Worm (Caenorhabditis elegans) whole organism, early embryonic: Measurements from ENCODE around the gene ZK430.5.

ENCODE experiments used
- B0310.2 ChIP-seq: sonication (generic microtip); optimal IDR thresholded peaks from 2 replicates; lab custom pipeline; 2016; ENCODE audit warnings: mild to moderate bottlenecking, missing genetic modification characterization, missing compliant biosample characterization
- aly-1 ChIP-seq: sonication (generic microtip); optimal IDR thresholded peaks from 2 replicates; lab custom pipeline; 2016; ENCODE audit warnings: missing genetic modification characterization, missing compliant biosample characterization
- ama-1 ChIP-seq: fragments of 150-350 bp; optimal IDR thresholded peaks from 2 replicates; lab custom pipeline; 2014
- ceh-13 ChIP-seq: fragments of 200-800 bp; sonication (Bioruptor generic); optimal IDR thresholded peaks from 2 replicates; lab custom pipeline; 2018; ENCODE audit warnings: mild to moderate bottlenecking, missing genetic modification characterization, missing compliant biosample characterization
- ceh-36 ChIP-seq: sonication (generic microtip); optimal IDR thresholded peaks from 2 replicates; lab custom pipeline; 2016; ENCODE audit warnings: missing genetic modification characterization, inconsistent platforms, missing compliant biosample characterization
- flt-1 ChIP-seq: fragments of 200-800 bp; sonication (Bioruptor generic); IDR thresholded peaks from 2 replicates; pipeline ENCODE4 v1.3.6; 2022; ENCODE audit warnings: missing genetic modification characterization, missing compliant biosample characterization
- hmg-4 ChIP-seq: fragments of 200-800 bp; sonication (Bioruptor generic); optimal IDR thresholded peaks from 2 replicates; lab custom pipeline; 2018; ENCODE audit warnings: mild to moderate bottlenecking, missing genetic modification characterization, missing compliant biosample characterization
- scrt-1 ChIP-seq: fragments of 200-800 bp; sonication (Bioruptor generic); IDR thresholded peaks from 2 replicates; pipeline ENCODE4 v1.3.6; 2022; ENCODE audit warnings: missing genetic modification characterization, missing compliant biosample characterization
- tbx-11 ChIP-seq: fragments of 200-800 bp; sonication (Bioruptor generic); IDR thresholded peaks from 2 replicates; pipeline ENCODE4 v1.3.6; 2022; ENCODE audit warnings: missing genetic modification characterization, missing compliant biosample characterization
- tbx-37 ChIP-seq: fragments of 200-800 bp; sonication (Bioruptor generic); conservative IDR thresholded peaks from 2 replicates; pipeline ENCODE4 v1.3.6; 2022; ENCODE audit warnings: missing genetic modification reagents, missing genetic modification characterization, missing compliant biosample characterization
- tra-4 ChIP-seq: sonication (generic microtip); optimal IDR thresholded peaks from 2 replicates; lab custom pipeline; 2017; ENCODE audit warnings: missing genetic modification characterization, missing compliant biosample characterization

ce11 chrII:4456024-4456423, 50.6 kb downstream of the ZK430.5 start:
- TF ChIP-seq ama-1 (no peak), B0310.2 (no peak), tbx-37 (GFP tag; lab: Robert Waterston, UW) (no peak), ceh-13 (GFP tag; lab: Kevin White, UChicago) (no peak), scrt-1 (no peak), flt-1 (GFP tag; lab: Robert Waterston, UW) (no peak), ceh-36 (tag; lab: Kevin White, UChicago) (no peak), tra-4 (tag; lab: Kevin White, UChicago) (no peak), tbx-11 (no peak), hmg-4 (GFP tag; lab: Kevin White, UChicago) (no peak), aly-1 (no peak)
